Worm (Caenorhabditis elegans): ENCODE data around the gene clec-210.

Gene clec-210

DNA sequence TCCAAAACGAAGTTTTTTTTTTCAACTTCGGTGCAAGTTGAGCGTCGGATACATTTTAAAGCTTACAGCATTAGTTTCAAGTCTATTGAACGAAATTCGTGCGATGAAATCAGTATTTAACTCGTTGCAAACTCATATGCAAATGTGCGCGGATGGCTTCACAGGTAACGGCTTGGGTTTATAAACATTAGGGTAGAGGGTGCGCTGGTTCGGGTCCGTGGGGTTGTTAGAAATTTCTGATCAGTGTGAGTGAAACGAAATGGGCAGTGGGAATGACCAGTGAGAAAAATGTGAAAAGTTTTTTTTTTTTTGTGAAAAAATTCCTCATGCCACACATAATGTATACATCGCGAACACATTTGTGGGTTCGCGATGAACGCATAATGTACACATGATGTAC, 45.0 kb downstream of the clec-210 start (continued):
- TF ChIP-seq hsf-1 (GFP tag; IDR thresholded peaks at IDR 0.05), result peak; percentile 49; the same call in 1 of the 2 replicates
- no peak for TF ChIP-seq cebp-2 (GFP tag; IDR thresholded peaks at IDR 0.05)
- TF ChIP-seq ceh-58 (GFP tag; IDR thresholded peaks at IDR 0.05), result peak; percentile 77; the same call in 1 of the 2 replicates
- TF ChIP-seq hmg-20 (GFP tag; IDR thresholded peaks at IDR 0.05), result 0 out of 2 replicates have a peak, but pooled peaks have one; percentile 6
- peak; percentile 27; the same call in 1 of the 2 replicates for TF ChIP-seq madf-8 (GFP tag; conservative IDR thresholded peaks at IDR 0.05)
- no peak for TF ChIP-seq Y67H2A.10 (GFP tag; conservative IDR thresholded peaks at IDR 0.05)
- no peak for TF ChIP-seq nhr-179 (tag; optimal IDR thresholded peaks at IDR 0.05)
- no peak for TF ChIP-seq egl-18 (GFP tag; IDR thresholded peaks at IDR 0.05)
- TF ChIP-seq attf-6 (GFP tag; IDR thresholded peaks at IDR 0.05), result no peak
- TF ChIP-seq ZK185.1 (tag; optimal IDR thresholded peaks at IDR 0.05; ENCODE audit: poor library complexity, severe bottlenecking), result no peak
- TF ChIP-seq attf-5 (GFP tag; optimal IDR thresholded peaks at IDR 0.05), result peak; percentile 29
- no peak for TF ChIP-seq C17E4.6 (GFP tag; IDR thresholded peaks at IDR 0.05)
- no peak for TF ChIP-seq F57C9.4 (tag; optimal IDR thresholded peaks at IDR 0.05)
- TF ChIP-seq lag-1 (GFP tag; IDR thresholded peaks at IDR 0.05), result no peak
- TF ChIP-seq T26A5.8 (tag; optimal IDR thresholded peaks at IDR 0.05), result no peak
- TF ChIP-seq hmg-1.2 (GFP tag; IDR thresholded peaks at IDR 0.05), result 0 out of 2 replicates have a peak, but pooled peaks have one; percentile 41
- peak; percentile 52 for TF ChIP-seq lin-54 (GFP tag; optimal IDR thresholded peaks at IDR 0.05)
- TF ChIP-seq tbx-9 (tag; optimal IDR thresholded peaks at IDR 0.05; ENCODE audit: borderline replicate concordance), result no peak
- 0 out of 2 replicates have a peak, but pooled peaks have one; percentile 35 for TF ChIP-seq ztf-28 (GFP tag; IDR thresholded peaks at IDR 0.05)
- no peak for TF ChIP-seq F49E8.2 (tag; optimal IDR thresholded peaks at IDR 0.05; ENCODE audit: insufficient read depth)
- TF ChIP-seq Y56A3A.18 (GFP tag; IDR thresholded peaks at IDR 0.05), result peak; percentile 62; the same call in 1 of the 2 replicates
- peak; percentile 74; the same call in 1 of the 2 replicates for TF ChIP-seq aptf-3 (GFP tag; IDR thresholded peaks at IDR 0.05)
- no peak for TF ChIP-seq F39B2.1 (GFP tag; IDR thresholded peaks at IDR 0.05)
- TF ChIP-seq Y53F4B.3 (GFP tag; IDR thresholded peaks at IDR 0.05), result no peak
- TF ChIP-seq rcor-1 (GFP tag; IDR thresholded peaks at IDR 0.05), result peak; percentile 66
- TF ChIP-seq F33H1.4 (GFP tag; IDR thresholded peaks at IDR 0.05), result peak; percentile 27; the same call in 1 of the 2 replicates
- peak; percentile 40 for TF ChIP-seq lsl-1 (GFP tag; optimal IDR thresholded peaks at IDR 0.05)
- TF ChIP-seq hlh-12 (tag; optimal IDR thresholded peaks at IDR 0.05), result no peak
- TF ChIP-seq unc-130 (GFP tag; optimal IDR thresholded peaks at IDR 0.05), result no peak
- TF ChIP-seq lsy-27 (tag; optimal IDR thresholded peaks at IDR 0.05; ENCODE audit: borderline replicate concordance, insufficient read depth), result no peak
- peak in 1 of 2 experiments; percentile 64 for TF ChIP-seq rec-8 (tag; optimal IDR thresholded peaks at IDR 0.05)
- peak; percentile 56 for TF ChIP-seq chd-7 (tag; optimal IDR thresholded peaks at IDR 0.05)
- peak; percentile 69 for TF ChIP-seq snpc-4 (GFP tag; optimal IDR thresholded peaks at IDR 0.05)
- peak in 1 of 4 experiments; percentile 59 for TF ChIP-seq snpc-4 (tag; optimal IDR thresholded peaks at IDR 0.05)
- TF ChIP-seq F10E7.11 (tag; optimal IDR thresholded peaks at IDR 0.05), result no peak
- peak; percentile 48 for TF ChIP-seq athp-1 (tag; optimal IDR thresholded peaks at IDR 0.05)
- TF ChIP-seq madf-6 (GFP tag; IDR thresholded peaks at IDR 0.05), result peak; percentile 56; the same call in 1 of the 2 replicates
- no peak for TF ChIP-seq lin-40 (tag; optimal IDR thresholded peaks at IDR 0.05)
- TF ChIP-seq mel-28 (tag; optimal IDR thresholded peaks at IDR 0.05; ENCODE audit: borderline replicate concordance), result no peak
- TF ChIP-seq nfyb-1 (GFP tag; IDR thresholded peaks at IDR 0.05), result peak; percentile 62; the same call in 1 of the 2 replicates
- TF ChIP-seq cebp-1 (GFP tag; IDR thresholded peaks at IDR 0.05), result no peak
- no peak for TF ChIP-seq cebp-1 (tag; optimal IDR thresholded peaks at IDR 0.05)
- TF ChIP-seq die-1 (tag; optimal IDR thresholded peaks at IDR 0.05), result peak; percentile 73
- no peak for TF ChIP-seq bed-2 (GFP tag; IDR thresholded peaks at IDR 0.05)
- no peak for TF ChIP-seq lir-1 (GFP tag; conservative IDR thresholded peaks at IDR 0.05)
- TF ChIP-seq sea-2 (GFP tag; IDR thresholded peaks at IDR 0.05), result no peak
- no peak for TF ChIP-seq efl-1 (GFP tag; optimal IDR thresholded peaks at IDR 0.05)
- TF ChIP-seq aptf-2 (GFP tag; conservative IDR thresholded peaks at IDR 0.05), result 0 out of 2 replicates have a peak, but pooled peaks have one; percentile 18

Measured in whole organism, young adult.